Fruit fly (Drosophila melanogaster): ENCODE data around the gene Pka-R1.
A peak's percentile ranks its signal among the peaks of the same experiment; 100 is the strongest.

The Pka-R1 gene

DNA sequence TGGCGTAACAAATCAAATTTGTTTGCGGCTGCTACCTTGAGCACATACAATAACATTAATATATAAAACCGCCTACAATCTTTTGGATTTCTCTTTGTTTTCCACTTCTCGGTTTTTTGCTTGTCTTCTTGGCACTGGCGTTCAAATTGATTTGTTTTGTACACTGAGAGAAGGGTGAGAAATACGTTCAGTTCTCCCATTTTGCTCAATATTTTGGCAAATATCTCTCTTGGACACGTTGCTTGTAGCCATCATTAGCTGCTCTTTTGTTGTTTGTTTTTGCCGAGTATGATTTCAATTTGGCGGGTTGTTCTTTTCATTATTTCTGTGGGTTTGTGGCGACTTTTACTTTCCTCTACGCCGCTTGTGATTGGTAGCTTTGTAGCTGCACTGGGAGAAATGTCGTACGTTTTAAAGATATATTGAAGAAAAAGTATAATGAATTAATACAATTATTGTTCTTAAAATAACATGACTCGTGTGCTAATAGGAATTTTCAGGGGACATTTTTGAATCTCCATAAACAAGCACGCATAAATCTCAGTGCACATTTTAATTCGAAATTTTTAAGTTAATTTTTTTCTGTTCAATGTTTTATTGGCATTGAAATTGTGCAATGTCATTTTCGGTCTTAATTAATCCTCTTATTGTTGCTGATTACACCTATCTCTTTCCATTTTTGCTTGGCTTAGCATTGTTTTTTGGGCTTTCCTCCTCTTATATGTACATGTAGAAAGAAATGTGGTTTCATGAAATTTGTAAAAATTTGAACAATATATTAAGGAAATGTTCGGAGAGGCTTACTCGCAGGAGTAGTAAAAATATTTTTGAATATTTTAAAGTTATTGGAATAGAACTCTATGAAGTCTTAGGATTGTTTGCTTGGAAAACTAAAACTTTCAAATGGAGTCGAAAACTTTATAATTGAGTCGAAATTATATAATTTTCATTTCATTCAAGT is 11.3 kb downstream of the Pka-R1 start:
- TF ChIP-seq usp (GFP tag; optimal IDR thresholded peaks at IDR 0.05), result no peak
- no peak for TF ChIP-seq Dfd (GFP tag; optimal IDR thresholded peaks at IDR 0.05)
- TF ChIP-seq brk (GFP tag; optimal IDR thresholded peaks at IDR 0.05), result no peak
- no peak for TF ChIP-seq Hr83 (GFP tag; optimal IDR thresholded peaks at IDR 0.05; ENCODE audit: poor library complexity, severe bottlenecking)
- no peak for TF ChIP-seq Jra (GFP tag; optimal IDR thresholded peaks at IDR 0.05)
- TF ChIP-seq psq (GFP tag; optimal IDR thresholded peaks at IDR 0.05), result peak; percentile 36
- peak; percentile 32 for TF ChIP-seq br (GFP tag; optimal IDR thresholded peaks at IDR 0.05)
- no peak for TF ChIP-seq CrebA (GFP tag; optimal IDR thresholded peaks at IDR 0.05; ENCODE audit: borderline replicate concordance)
- no peak for TF ChIP-seq CG9705 (GFP tag; optimal IDR thresholded peaks at IDR 0.05)
- peak; percentile 56 for TF ChIP-seq HLH106 (tag; optimal IDR thresholded peaks at IDR 0.05)
- TF ChIP-seq GATAd (GFP tag; optimal IDR thresholded peaks at IDR 0.05), result no peak
- TF ChIP-seq h (GFP tag; optimal IDR thresholded peaks at IDR 0.05), result peak; percentile 66
- TF ChIP-seq Dif (GFP tag; optimal IDR thresholded peaks at IDR 0.05; ENCODE audit: partially characterized antibody), result no peak
- no peak for TF ChIP-seq Mio (GFP tag; optimal IDR thresholded peaks at IDR 0.05)
- TF ChIP-seq sage (GFP tag; optimal IDR thresholded peaks at IDR 0.05), result peak; percentile 48
- TF ChIP-seq foxo (GFP tag; optimal IDR thresholded peaks at IDR 0.05), result peak; percentile 13 to 64
- peak in 1 of 2 experiments; percentile 13 for TF ChIP-seq dl (GFP tag; optimal IDR thresholded peaks at IDR 0.05; ENCODE audit: insufficient read depth in 1 of 2, partially characterized antibody in 2 of 2)
- TF ChIP-seq rgr (GFP tag; optimal IDR thresholded peaks at IDR 0.05), result peak; percentile 62
- TF ChIP-seq Sp1 (GFP tag; optimal IDR thresholded peaks at IDR 0.05), result no peak
- peak; percentile 54 for TF ChIP-seq OdsH (GFP tag; optimal IDR thresholded peaks at IDR 0.05)
- no peak for TF ChIP-seq lola (GFP tag; optimal IDR thresholded peaks at IDR 0.05)
- TF ChIP-seq Abd-B (GFP tag; optimal IDR thresholded peaks at IDR 0.05), result no peak
- no peak for TF ChIP-seq N (GFP tag; optimal IDR thresholded peaks at IDR 0.05)
- no peak for TF ChIP-seq sv (GFP tag; optimal IDR thresholded peaks at IDR 0.05)
- TF ChIP-seq pan (optimal IDR thresholded peaks at IDR 0.05), result no peak
- TF ChIP-seq fru (GFP tag; optimal IDR thresholded peaks at IDR 0.05), result peak; percentile 39
- no peak for TF ChIP-seq woc (GFP tag; optimal IDR thresholded peaks at IDR 0.05)
- no peak for TF ChIP-seq dsf (GFP tag; optimal IDR thresholded peaks at IDR 0.05; ENCODE audit: borderline replicate concordance)
- TF ChIP-seq jim (GFP tag; optimal IDR thresholded peaks at IDR 0.05), result no peak
- peak; percentile 38 for TF ChIP-seq ey (GFP tag; optimal IDR thresholded peaks at IDR 0.05)
- TF ChIP-seq tai (GFP tag; optimal IDR thresholded peaks at IDR 0.05), result no peak
- no peak for TF ChIP-seq Hnf4 (GFP tag; optimal IDR thresholded peaks at IDR 0.05)
- TF ChIP-seq Myc (optimal IDR thresholded peaks at IDR 0.05), result no peak
- TF ChIP-seq Vsx2 (GFP tag; optimal IDR thresholded peaks at IDR 0.05; ENCODE audit: partially characterized antibody), result no peak
- TF ChIP-seq Rel (GFP tag; optimal IDR thresholded peaks at IDR 0.05), result no peak
- no peak for TF ChIP-seq Rel (tag; optimal IDR thresholded peaks at IDR 0.05)
- peak; percentile 40 for TF ChIP-seq dmrt93B (GFP tag; optimal IDR thresholded peaks at IDR 0.05)
- TF ChIP-seq CG32264 (GFP tag; optimal IDR thresholded peaks at IDR 0.05), result no peak
- no peak for TF ChIP-seq Hr78 (GFP tag; optimal IDR thresholded peaks at IDR 0.05)

DNA sequence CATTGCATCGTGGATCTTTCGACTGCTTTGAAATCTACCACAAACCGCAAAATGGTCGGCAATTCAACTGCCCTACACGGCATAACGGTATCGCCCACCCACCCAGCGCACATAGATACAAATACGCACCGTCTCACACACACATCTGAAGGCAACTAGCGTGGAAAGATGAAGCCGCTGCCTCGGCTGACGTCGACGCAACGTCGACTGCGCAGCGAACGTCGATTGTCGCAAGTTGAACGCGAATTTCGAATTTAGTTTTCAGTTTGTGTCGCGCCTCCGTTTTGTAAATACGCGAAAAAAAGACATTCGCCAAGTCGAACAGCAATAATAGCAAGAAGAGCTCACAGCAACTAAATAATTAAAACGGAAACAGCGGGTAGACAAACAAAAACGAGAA is 12.0 kb downstream of the Pka-R1 start:
- TF ChIP-seq tai (GFP tag; optimal IDR thresholded peaks at IDR 0.05) (no peak), dsf (GFP tag; optimal IDR thresholded peaks at IDR 0.05; ENCODE audit: borderline replicate concordance) (no peak), foxo (GFP tag; optimal IDR thresholded peaks at IDR 0.05) (no peak), CG32264 (GFP tag; optimal IDR thresholded peaks at IDR 0.05) (no peak), OdsH (GFP tag; optimal IDR thresholded peaks at IDR 0.05) (no peak), Hr83 (GFP tag; optimal IDR thresholded peaks at IDR 0.05; ENCODE audit: poor library complexity, severe bottlenecking) (no peak), dmrt93B (GFP tag; optimal IDR thresholded peaks at IDR 0.05) (no peak), sage (GFP tag; optimal IDR thresholded peaks at IDR 0.05) (no peak), Dfd (GFP tag; optimal IDR thresholded peaks at IDR 0.05) (no peak), woc (GFP tag; optimal IDR thresholded peaks at IDR 0.05) (no peak), psq (GFP tag; optimal IDR thresholded peaks at IDR 0.05) (no peak), Dif (GFP tag; optimal IDR thresholded peaks at IDR 0.05; ENCODE audit: partially characterized antibody) (no peak), Myc (optimal IDR thresholded peaks at IDR 0.05) (no peak), Sp1 (GFP tag; optimal IDR thresholded peaks at IDR 0.05) (no peak), br (GFP tag; optimal IDR thresholded peaks at IDR 0.05) (no peak), dl (GFP tag; optimal IDR thresholded peaks at IDR 0.05; ENCODE audit: insufficient read depth in 1 of 2, partially characterized antibody in 2 of 2) (no peak), usp (GFP tag; optimal IDR thresholded peaks at IDR 0.05) (no peak)
